ENCODE assay signal across 3 fruit fly cellular contexts in genomic region chr3R:12302915-12303314, dm6.
TF ChIP-seq lines count a peak whose summit lies in the region.

No protein-coding gene starts in this region.

TF ChIP-seq in whole organism, adult, 20 proteins besides CTCF, POLR2A, EP300 and RAD21:
- peak; percentile 71 for TF ChIP-seq cic (GFP tag; optimal IDR thresholded peaks at IDR 0.05; lab: Kevin White, UChicago)
- TF ChIP-seq kay (GFP tag; lab: Kevin White, UChicago; ENCODE audit: borderline replicate concordance), result peak; percentile 6
- no peak for TF ChIP-seq cnc (optimal IDR thresholded peaks at IDR 0.05; lab: Kevin White, UChicago)
- TF ChIP-seq CG33017 (tag; optimal IDR thresholded peaks at IDR 0.05; lab: Kevin White, UChicago), result no peak

TF ChIP-seq in whole organism, prepupa, 60 proteins besides CTCF, POLR2A, EP300 and RAD21:
- TF ChIP-seq ss (GFP tag; optimal IDR thresholded peaks at IDR 0.05; lab: Kevin White, UChicago) (no peak), Sox102F (GFP tag; optimal IDR thresholded peaks at IDR 0.05; lab: Kevin White, UChicago) (no peak), CG10631 (GFP tag; optimal IDR thresholded peaks at IDR 0.05; lab: Kevin White, UChicago) (no peak), svp (GFP tag; lab: Kevin White, UChicago) (peak; percentile 76), CG4318 (GFP tag; optimal IDR thresholded peaks at IDR 0.05; lab: Kevin White, UChicago) (no peak), cyc (GFP tag; optimal IDR thresholded peaks at IDR 0.05; lab: Kevin White, UChicago) (no peak), CG9139 (GFP tag; optimal IDR thresholded peaks at IDR 0.05; lab: Kevin White, UChicago) (no peak), CG11762 (GFP tag; optimal IDR thresholded peaks at IDR 0.05; lab: Kevin White, UChicago; ENCODE audit: insufficient read depth) (no peak)

TF ChIP-seq in whole organism, wandering third instar larva, 38 proteins besides CTCF, POLR2A, EP300 and RAD21:
- TF ChIP-seq jim (GFP tag; optimal IDR thresholded peaks at IDR 0.05; lab: Kevin White, UChicago) (no peak), Hnf4 (GFP tag; optimal IDR thresholded peaks at IDR 0.05; lab: Kevin White, UChicago) (no peak), Myc (optimal IDR thresholded peaks at IDR 0.05; lab: Kevin White, UChicago) (no peak), Vsx2 (GFP tag; optimal IDR thresholded peaks at IDR 0.05; lab: Kevin White, UChicago; ENCODE audit: partially characterized antibody) (no peak), Jra (GFP tag; optimal IDR thresholded peaks at IDR 0.05; lab: Kevin White, UChicago) (no peak), Rel (GFP tag; optimal IDR thresholded peaks at IDR 0.05; lab: Kevin White, UChicago) (no peak), Rel (tag; optimal IDR thresholded peaks at IDR 0.05; lab: Kevin White, UChicago) (peak; percentile 53)
